Fruit fly (Drosophila melanogaster) whole organism, embryonic: ENCODE results near the gene CG16865.

Experiments used
- Atf3 ChIP-seq: fragments of 200-800 bp; sonication (Bioruptor generic); optimal IDR thresholded peaks from 3 replicates; lab custom pipeline; 2016; ENCODE audit warnings: missing biosample characterization, missing genetic modification characterization
- Atf6 ChIP-seq: fragments of 200-800 bp; sonication (Bioruptor generic); IDR thresholded peaks from 2 replicates; pipeline ENCODE4 v1.3.6; 2022; ENCODE audit warnings: missing biosample characterization, missing genetic modification characterization
- CG10543 ChIP-seq: fragments of 200-800 bp; sonication (Bioruptor generic); optimal IDR thresholded peaks from 3 replicates; lab custom pipeline; 2017; ENCODE audit warnings: missing biosample characterization, mild to moderate bottlenecking, missing genetic modification characterization, moderate library complexity
- CG11085 ChIP-seq: fragments of 200-800 bp; sonication (Bioruptor generic); IDR thresholded peaks from 2 replicates; pipeline ENCODE4 v1.3.6; 2022; ENCODE audit warnings: missing biosample characterization, missing genetic modification characterization
- CG11093 ChIP-seq: fragments of 200-800 bp; sonication (Bioruptor generic); IDR thresholded peaks from 3 replicates; pipeline ENCODE4 v1.3.6; 2022; ENCODE audit warnings: missing biosample characterization, missing genetic modification characterization
- CG11560 ChIP-seq: fragments of 200-800 bp; sonication (Bioruptor generic); IDR thresholded peaks from 3 replicates; pipeline ENCODE4 v1.3.6; 2022; ENCODE audit warnings: missing biosample characterization, missing genetic modification characterization
- CG11695 ChIP-seq: fragments of 200-800 bp; sonication (Bioruptor generic); IDR thresholded peaks from 3 replicates; pipeline ENCODE4 v1.3.6; 2022; ENCODE audit warnings: missing biosample characterization, missing genetic modification characterization
- CG12942 ChIP-seq: fragments of 200-800 bp; sonication (Bioruptor generic); optimal IDR thresholded peaks from 3 replicates; lab custom pipeline; 2016; ENCODE audit warnings: missing biosample characterization, missing genetic modification characterization
- CG16815 ChIP-seq: fragments of 200-800 bp; sonication (Bioruptor generic); optimal IDR thresholded peaks from 3 replicates; lab custom pipeline; 2017; ENCODE audit warnings: missing biosample characterization, mild to moderate bottlenecking, missing genetic modification characterization
- CG17802 ChIP-seq: fragments of 200-800 bp; sonication (Bioruptor generic); optimal IDR thresholded peaks from 2 replicates; lab custom pipeline; 2018; ENCODE audit warnings: missing biosample characterization, mild to moderate bottlenecking, missing genetic modification characterization, moderate library complexity
- CG2129 ChIP-seq: fragments of 200-800 bp; sonication (Bioruptor generic); IDR thresholded peaks from 2 replicates; pipeline ENCODE4 v1.3.6; 2022; ENCODE audit warnings: missing biosample characterization, missing genetic modification characterization; ENCODE audit not compliant: partially characterized antibody
- CG2202 ChIP-seq: fragments of 200-800 bp; sonication (Bioruptor generic); optimal IDR thresholded peaks from 2 replicates; lab custom pipeline; 2018; ENCODE audit warnings: missing biosample characterization, mild to moderate bottlenecking, missing genetic modification characterization
- CG30403 ChIP-seq: fragments of 200-800 bp; sonication (Bioruptor generic); optimal IDR thresholded peaks from 3 replicates; lab custom pipeline; 2016; ENCODE audit warnings: missing biosample characterization, missing genetic modification characterization
- CG31224 ChIP-seq: fragments of 200-800 bp; sonication (Bioruptor generic); IDR thresholded peaks from 2 replicates; pipeline ENCODE4 v1.3.6; 2022; ENCODE audit warnings: missing biosample characterization, missing genetic modification characterization
- CG33213 ChIP-seq: fragments of 200-800 bp; sonication (Bioruptor generic); optimal IDR thresholded peaks from 3 replicates; lab custom pipeline; 2016; ENCODE audit warnings: missing biosample characterization, missing genetic modification characterization
- CG34224 ChIP-seq: fragments of 200-800 bp; sonication (Bioruptor generic); IDR thresholded peaks from 3 replicates; pipeline ENCODE4 v1.3.6; 2022; ENCODE audit warnings: missing biosample characterization, missing genetic modification characterization; ENCODE audit not compliant: partially characterized antibody
- CG4617 ChIP-seq: fragments of 200-800 bp; sonication (Bioruptor generic); optimal IDR thresholded peaks from 3 replicates; lab custom pipeline; 2016; ENCODE audit warnings: missing biosample characterization, missing genetic modification characterization, borderline replicate concordance
- CG5953 ChIP-seq: fragments of 200-800 bp; sonication (Bioruptor generic); IDR thresholded peaks from 2 replicates; pipeline ENCODE4 v1.3.6; 2022; ENCODE audit warnings: missing biosample characterization, missing genetic modification characterization
- CG6689 ChIP-seq: fragments of 200-800 bp; sonication (Bioruptor generic); IDR thresholded peaks from 2 replicates; pipeline ENCODE4 v1.3.6; 2022; ENCODE audit warnings: missing biosample characterization, missing genetic modification characterization
- CG9817 ChIP-seq: fragments of 200-800 bp; sonication (Bioruptor generic); optimal IDR thresholded peaks from 2 replicates; lab custom pipeline; 2018; ENCODE audit warnings: missing biosample characterization, mild to moderate bottlenecking, missing genetic modification characterization, moderate library complexity
- CG9932 ChIP-seq: fragments of 200-800 bp; sonication (Bioruptor generic); IDR thresholded peaks from 2 replicates; pipeline ENCODE4 v1.3.6; 2022; ENCODE audit warnings: missing biosample characterization, missing genetic modification characterization
- Chrac-16 ChIP-seq: fragments of 200-800 bp; sonication (Bioruptor generic); optimal IDR thresholded peaks from 3 replicates; lab custom pipeline; 2016; ENCODE audit warnings: missing biosample characterization, missing genetic modification characterization
- Deaf1 ChIP-seq: fragments of 200-800 bp; optimal IDR thresholded peaks from 3 replicates; lab custom pipeline; 2019; ENCODE audit warnings: missing biosample characterization, mild to moderate bottlenecking, missing genetic modification characterization, moderate library complexity
- Ets65A ChIP-seq: fragments of 200-800 bp; sonication (Bioruptor generic); peaks from one replicate; lab custom pipeline; 2016; ENCODE audit warnings: missing biosample characterization, missing genetic modification characterization
- Fer2 ChIP-seq: fragments of 200-800 bp; sonication (Bioruptor generic); optimal IDR thresholded peaks from 2 replicates; lab custom pipeline; 2018; ENCODE audit warnings: missing biosample characterization, mild to moderate bottlenecking, missing genetic modification characterization, moderate library complexity
- Hmr ChIP-seq: fragments of 200-800 bp; sonication (Bioruptor generic); optimal IDR thresholded peaks from 3 replicates; lab custom pipeline; 2017; ENCODE audit warnings: mild to moderate bottlenecking, missing biosample characterization, missing genetic modification reagents, missing genetic modification characterization
- Med ChIP-seq: fragments of 200-800 bp; sonication (Bioruptor generic); peaks from one replicate; lab custom pipeline; 2016; ENCODE audit warnings: missing biosample characterization, missing genetic modification characterization, mild to moderate bottlenecking, inconsistent platforms, moderate library complexity
- Mes4 ChIP-seq: fragments of 200-800 bp; sonication (Bioruptor generic); optimal IDR thresholded peaks from 2 replicates; lab custom pipeline; 2016; ENCODE audit warnings: missing biosample characterization, missing genetic modification characterization
- Mrtf ChIP-seq: fragments of 200-800 bp; sonication (Bioruptor generic); IDR thresholded peaks from 3 replicates; pipeline ENCODE4 v1.3.6; 2022; ENCODE audit warnings: missing biosample characterization, missing genetic modification characterization
- Sin3A ChIP-seq: fragments of >200 bp; optimal IDR thresholded peaks from 2 replicates; lab custom pipeline; 2018
- Spps ChIP-seq: fragments of 200-800 bp; sonication (Bioruptor generic); optimal IDR thresholded peaks from 2 replicates; lab custom pipeline; 2018; ENCODE audit warnings: missing biosample characterization, mild to moderate bottlenecking, missing genetic modification characterization
- Taf1 ChIP-seq: fragments of 200-800 bp; sonication (Bioruptor generic); IDR thresholded peaks from 2 replicates; pipeline ENCODE4 v1.3.6; 2022; ENCODE audit warnings: missing biosample characterization, missing genetic modification characterization
- Usf ChIP-seq: fragments of 200-800 bp; sonication (Bioruptor generic); optimal IDR thresholded peaks from 2 replicates; lab custom pipeline; 2017; ENCODE audit warnings: missing genotype, missing biosample characterization, missing genetic modification characterization
- Vsx1 ChIP-seq: fragments of 200-800 bp; sonication (Bioruptor generic); optimal IDR thresholded peaks from 2 replicates; lab custom pipeline; 2017; ENCODE audit warnings: missing biosample characterization, mild to moderate bottlenecking, missing genetic modification characterization, missing genetic modification reagents
- ac ChIP-seq: fragments of 200-800 bp; sonication (Bioruptor generic); optimal IDR thresholded peaks from 3 replicates; lab custom pipeline; 2017; ENCODE audit warnings: missing biosample characterization, mild to moderate bottlenecking, missing genetic modification characterization
- cato ChIP-seq: fragments of 200-800 bp; sonication (Bioruptor generic); optimal IDR thresholded peaks from 2 replicates; lab custom pipeline; 2016; ENCODE audit warnings: missing biosample characterization, missing genetic modification characterization, borderline replicate concordance
- chif ChIP-seq, 2 experiments: fragments of 200-800 bp; sonication (Bioruptor generic); optimal IDR thresholded peaks; 3 replicates each; lab custom pipeline; 2016; ENCODE audit warnings: missing biosample characterization in 2 of 2, missing genetic modification characterization in 2 of 2
- dimm ChIP-seq: fragments of 200-800 bp; sonication (Bioruptor generic); IDR thresholded peaks from 2 replicates; pipeline ENCODE4 v1.3.6; 2022; ENCODE audit warnings: missing biosample characterization, missing genetic modification characterization
- emc ChIP-seq: fragments of 200-800 bp; sonication (Bioruptor generic); optimal IDR thresholded peaks from 2 replicates; lab custom pipeline; 2016; ENCODE audit warnings: missing biosample characterization, missing genetic modification characterization
- gcm ChIP-seq: fragments of 200-800 bp; sonication (Bioruptor generic); optimal IDR thresholded peaks from 2 replicates; lab custom pipeline; 2019; ENCODE audit warnings: missing biosample characterization, mild to moderate bottlenecking, missing genetic modification characterization, moderate library complexity
- insv ChIP-seq, 2 experiments: fragments of 200-800 bp; sonication (Bioruptor generic); optimal IDR thresholded peaks; 3 replicates each; lab custom pipeline; 2016 to 2018; ENCODE audit warnings: missing biosample characterization in 2 of 2, missing genetic modification characterization in 2 of 2
- lab ChIP-seq: fragments of 200-800 bp; sonication (Bioruptor generic); optimal IDR thresholded peaks from 3 replicates; lab custom pipeline; 2017; ENCODE audit warnings: missing biosample characterization, missing genetic modification characterization, mild to moderate bottlenecking, moderate library complexity, missing genetic modification reagents
- odd ChIP-seq: fragments of 200-800 bp; sonication (Bioruptor generic); optimal IDR thresholded peaks from 2 replicates; lab custom pipeline; 2017; ENCODE audit warnings: missing biosample characterization, mild to moderate bottlenecking, missing genetic modification characterization
- pb ChIP-seq: fragments of 200-800 bp; sonication (Bioruptor generic); optimal IDR thresholded peaks from 3 replicates; lab custom pipeline; 2016; ENCODE audit warnings: missing biosample characterization, missing genetic modification characterization
- pita ChIP-seq: fragments of 200-800 bp; sonication (Bioruptor generic); optimal IDR thresholded peaks from 2 replicates; lab custom pipeline; 2017; ENCODE audit warnings: missing biosample characterization, mild to moderate bottlenecking, missing genetic modification characterization
- ro ChIP-seq: fragments of 200-800 bp; sonication (Bioruptor generic); IDR thresholded peaks from 2 replicates; pipeline ENCODE4 v1.3.6; 2022; ENCODE audit warnings: missing biosample characterization, missing genetic modification characterization
- sens-2 ChIP-seq: fragments of 200-800 bp; sonication (Bioruptor generic); IDR thresholded peaks from 2 replicates; pipeline ENCODE4 v1.3.6; 2022; ENCODE audit warnings: missing biosample characterization, missing genetic modification characterization
- slou ChIP-seq: fragments of 200-800 bp; sonication (Bioruptor generic); optimal IDR thresholded peaks from 3 replicates; lab custom pipeline; 2016; ENCODE audit warnings: missing biosample characterization, missing genetic modification characterization
- tgo ChIP-seq: fragments of 200-800 bp; sonication (Bioruptor generic); IDR thresholded peaks from 3 replicates; pipeline ENCODE4 v1.3.6; 2022; ENCODE audit warnings: missing biosample characterization, missing genetic modification characterization
- trem ChIP-seq: fragments of 200-800 bp; optimal IDR thresholded peaks from 3 replicates; lab custom pipeline; 2019; ENCODE audit warnings: missing biosample characterization, mild to moderate bottlenecking, missing genetic modification characterization, moderate library complexity
- zen2 ChIP-seq: fragments of 200-800 bp; sonication (Bioruptor generic); IDR thresholded peaks from 3 replicates; pipeline ENCODE4 v1.3.6; 2022; ENCODE audit warnings: missing biosample characterization, missing genetic modification characterization; ENCODE audit not compliant: partially characterized antibody

Gene CG16865

dm6 chr2L:13839744-13840151, 28.4 kb downstream of the CG16865 start (continued):
- TF ChIP-seq dimm (peak; percentile 52; the same call in 1 of the 2 replicates), CG17802 (peak; percentile 21), Mrtf (GFP tag; lab: Robert Waterston, UW) (peak; percentile 44; the same call in 1 of the 3 replicates), CG34224 (GFP tag; lab: Robert Waterston, UW) (no peak), CG10543 (GFP tag; lab: Kevin White, UChicago) (no peak), CG11560 (tag; lab: Robert Waterston, UW) (no peak), CG33213 (GFP tag; lab: Kevin White, UChicago) (peak; percentile 67), CG5953 (GFP tag; lab: Robert Waterston, UW) (peak; percentile 61), pb (GFP tag; lab: Kevin White, UChicago) (peak; percentile 18), Taf1 (0 out of 2 replicates have a peak, but pooled peaks have one; percentile 44), tgo (peak; percentile 80), Usf (GFP tag; lab: Kevin White, UChicago) (peak; percentile 55), CG31224 (GFP tag; lab: Robert Waterston, UW) (peak; percentile 45), Med (GFP tag; lab: Kevin White, UChicago) (peak; percentile 95), CG2202 (tag; lab: Kevin White, UChicago) (peak; percentile 59), odd (GFP tag; lab: Kevin White, UChicago) (peak; percentile 84), emc (peak; percentile 50), lab (peak; percentile 73), ac (peak; percentile 9), Deaf1 (peak; percentile 70), CG9932 (GFP tag; lab: Robert Waterston, UW) (peak; percentile 58; the same call in 1 of the 2 replicates), chif (GFP tag; optimal IDR thresholded peaks at IDR 0.05; lab: Kevin White, UChicago) (peak; percentile 77 to 82), Vsx1 (peak; percentile 61), Chrac-16 (peak; percentile 67), insv (GFP tag; optimal IDR thresholded peaks at IDR 0.05; lab: Kevin White, UChicago) (no peak), CG2129 (GFP tag; lab: Robert Waterston, UW) (no peak), Mes4 (GFP tag; lab: Kevin White, UChicago) (peak; percentile 70), CG6689 (GFP tag; lab: Robert Waterston, UW) (peak; percentile 79), Atf3 (peak; percentile 4), CG11085 (peak; percentile 48; the same call in 1 of the 2 replicates), CG11093 (GFP tag; lab: Robert Waterston, UW) (peak; percentile 56; the same call in 1 of the 3 replicates), Spps (tag; lab: Kevin White, UChicago) (peak; percentile 61), trem (tag; lab: Kevin White, UChicago) (peak; percentile 69), sens-2 (GFP tag; lab: Robert Waterston, UW) (0 out of 2 replicates have a peak, but pooled peaks have one; percentile 39), CG9817 (peak; percentile 69), Fer2 (tag; lab: Kevin White, UChicago) (peak; percentile 15), Ets65A (GFP tag; lab: Kevin White, UChicago) (peak; percentile 95), CG12942 (GFP tag; lab: Kevin White, UChicago) (peak; percentile 65), CG30403 (GFP tag; lab: Kevin White, UChicago) (peak; percentile 92), Sin3A (lab: Kevin White, UChicago) (no peak), pita (GFP tag; lab: Kevin White, UChicago) (no peak), CG11695 (peak; percentile 91), CG4617 (GFP tag; lab: Kevin White, UChicago) (peak; percentile 27), gcm (GFP tag; lab: Kevin White, UChicago) (peak; percentile 67), cato (peak; percentile 56), slou (peak; percentile 64), zen2 (GFP tag; lab: Robert Waterston, UW) (no peak), Hmr (peak; percentile 74), CG16815 (peak; percentile 63), ro (GFP tag; lab: Robert Waterston, UW) (0 out of 2 replicates have a peak, but pooled peaks have one; percentile 24), Atf6 (GFP tag; lab: Robert Waterston, UW) (peak; percentile 83)
